Worm (Caenorhabditis elegans) whole organism, L1 larva: ENCODE results near the gene vpat-1.
A peak's percentile ranks its signal among the peaks of the same experiment; 100 is the strongest.

Experiments
- C04F5.9 ChIP-seq: sonication (generic microtip); optimal IDR thresholded peaks from 2 replicates; lab custom pipeline; 2016; ENCODE audit warnings: missing genetic modification characterization, missing compliant biosample characterization
- C16A3.4 ChIP-seq: fragments of 150-350 bp; optimal IDR thresholded peaks from 2 replicates; lab custom pipeline; 2014; ENCODE audit warnings: missing biosample characterization, missing genetic modification characterization
- C34B4.2 ChIP-seq: sonication (generic microtip); optimal IDR thresholded peaks from 2 replicates; lab custom pipeline; 2017; ENCODE audit warnings: mild to moderate bottlenecking, missing genetic modification characterization, missing compliant biosample characterization
- aha-1 ChIP-seq: fragments of 150-350 bp; optimal IDR thresholded peaks from 2 replicates; lab custom pipeline; 2014; ENCODE audit warnings: missing biosample characterization, missing genetic modification characterization
- alr-1 ChIP-seq: fragments of 200-800 bp; sonication (Bioruptor generic); optimal IDR thresholded peaks from 2 replicates; lab custom pipeline; 2018; ENCODE audit warnings: borderline replicate concordance, mild to moderate bottlenecking, missing genetic modification characterization, missing compliant biosample characterization
- ama-1 ChIP-seq: fragments of 150-350 bp; optimal IDR thresholded peaks from 2 replicates; lab custom pipeline; 2014
- blmp-1 ChIP-seq: fragments of 150-350 bp; optimal IDR thresholded peaks from 2 replicates; lab custom pipeline; 2014; ENCODE audit warnings: missing biosample characterization, missing genetic modification characterization
- ceh-63 ChIP-seq: fragments of 200-800 bp; sonication (Bioruptor generic); optimal IDR thresholded peaks from 2 replicates; lab custom pipeline; 2018; ENCODE audit warnings: mild to moderate bottlenecking, missing genetic modification characterization, missing compliant biosample characterization
- ceh-8 ChIP-seq: fragments of 200-800 bp; sonication (Bioruptor generic); optimal IDR thresholded peaks from 2 replicates; lab custom pipeline; 2018; ENCODE audit warnings: mild to moderate bottlenecking, missing genetic modification characterization, moderate library complexity, missing compliant biosample characterization
- ceh-82 ChIP-seq, 3 experiments: fragments of 150-350 bp in 1 of 3; sonication (generic microtip) in 2 of 3; optimal IDR thresholded peaks; 2 replicates each; lab custom pipeline; 2014 to 2017; ENCODE audit warnings: missing biosample characterization in 3 of 3, missing genetic modification characterization in 3 of 3
- ceh-88 ChIP-seq: fragments of 200-800 bp; sonication (Bioruptor generic); IDR thresholded peaks from 2 replicates; pipeline ENCODE4 v1.3.6; 2022; ENCODE audit warnings: missing genetic modification characterization, missing compliant biosample characterization
- ces-1 ChIP-seq: fragments of 150-350 bp; optimal IDR thresholded peaks from 2 replicates; lab custom pipeline; 2014; ENCODE audit warnings: missing biosample characterization, missing genetic modification reagents, missing genetic modification characterization
- dpl-1 ChIP-seq, 3 experiments: fragments of 150-350 bp in 2 of 3; sonication (generic microtip) in 1 of 3; optimal IDR thresholded peaks; 2 replicates each; lab custom pipeline; 2014 to 2017; ENCODE audit warnings: missing biosample characterization in 3 of 3, missing genetic modification characterization in 3 of 3, missing genetic modification reagents in 3 of 3
- dsc-1 ChIP-seq: sonication (generic microtip); optimal IDR thresholded peaks from 2 replicates; lab custom pipeline; 2016; ENCODE audit warnings: mild to moderate bottlenecking, missing genetic modification characterization, missing compliant biosample characterization
- efl-1 ChIP-seq, 4 experiments: fragments of 150-350 bp; optimal IDR thresholded peaks in 3 of 4; peaks in 1 of 4; 1 replicate in 1 of 4; 2 replicates in 3 of 4; lab custom pipeline; 2014; ENCODE audit warnings: missing biosample characterization in 2 of 4, missing genetic modification characterization in 2 of 4, missing genetic modification reagents in 2 of 4
- efl-3 ChIP-seq: fragments of 200-800 bp; sonication (Bioruptor generic); optimal IDR thresholded peaks from 2 replicates; lab custom pipeline; 2018; ENCODE audit warnings: mild to moderate bottlenecking, missing genetic modification characterization, missing compliant biosample characterization
- egl-27 ChIP-seq, 2 experiments: fragments of 150-350 bp in 1 of 2; sonication (generic microtip); optimal IDR thresholded peaks; 3 replicates each; lab custom pipeline; 2017 to 2018; ENCODE audit warnings: missing biosample characterization in 2 of 2, missing genetic modification characterization in 2 of 2, missing genetic modification reagents in 2 of 2
- ets-5 ChIP-seq: fragments of 200-800 bp; sonication (Bioruptor generic); IDR thresholded peaks from 2 replicates; pipeline ENCODE4 v1.3.6; 2022; ENCODE audit warnings: missing genetic modification characterization, missing compliant biosample characterization
- fkh-10 ChIP-seq: sonication (generic microtip); optimal IDR thresholded peaks from 2 replicates; lab custom pipeline; 2017; ENCODE audit warnings: missing biosample characterization, missing genetic modification reagents, missing genetic modification characterization
- fkh-8 ChIP-seq: sonication (generic microtip); optimal IDR thresholded peaks from 2 replicates; lab custom pipeline; 2016; ENCODE audit warnings: mild to moderate bottlenecking, missing genetic modification characterization, missing compliant biosample characterization
- hlh-17 ChIP-seq: fragments of 200-800 bp; sonication (Bioruptor generic); optimal IDR thresholded peaks from 2 replicates; lab custom pipeline; 2018; ENCODE audit warnings: missing genetic modification characterization, mild to moderate bottlenecking, missing compliant biosample characterization, moderate library complexity, borderline replicate concordance
- irx-1 ChIP-seq: sonication (generic microtip); optimal IDR thresholded peaks from 2 replicates; lab custom pipeline; 2016; ENCODE audit warnings: missing genetic modification characterization, missing compliant biosample characterization
- isw-1 ChIP-seq: fragments of 200-800 bp; sonication (Bioruptor generic); IDR thresholded peaks from 2 replicates; pipeline ENCODE4 v1.3.6; 2022; ENCODE audit warnings: missing genetic modification characterization, missing compliant biosample characterization
- lin-13 ChIP-seq: fragments of 150-350 bp; optimal IDR thresholded peaks from 2 replicates; lab custom pipeline; 2014; ENCODE audit warnings: missing biosample characterization, missing genetic modification reagents, missing genetic modification characterization
- lin-14 ChIP-seq: fragments of 200-800 bp; sonication (Bioruptor generic); optimal IDR thresholded peaks from 2 replicates; lab custom pipeline; 2018; ENCODE audit warnings: mild to moderate bottlenecking, missing genetic modification characterization, moderate library complexity, missing compliant biosample characterization
- lin-35 ChIP-seq, 2 experiments: fragments of 150-350 bp; optimal IDR thresholded peaks; 2 replicates each; lab custom pipeline; 2014; ENCODE audit warnings: missing biosample characterization in 2 of 2, missing genetic modification characterization in 2 of 2, missing genetic modification reagents in 2 of 2
- lin-39 ChIP-seq: fragments of 150-350 bp; optimal IDR thresholded peaks from 2 replicates; lab custom pipeline; 2014; ENCODE audit warnings: missing biosample characterization, missing genetic modification reagents, missing genetic modification characterization
- lir-3 ChIP-seq: sonication (generic microtip); optimal IDR thresholded peaks from 2 replicates; lab custom pipeline; 2016; ENCODE audit warnings: mild to moderate bottlenecking, missing genetic modification characterization, moderate library complexity, missing compliant biosample characterization; ENCODE audit not compliant: poor library complexity
- mab-9 ChIP-seq: fragments of 200-800 bp; sonication (Bioruptor generic); IDR thresholded peaks from 2 replicates; pipeline ENCODE4 v1.3.6; 2022; ENCODE audit warnings: missing genetic modification reagents, missing genetic modification characterization, missing compliant biosample characterization
- mdl-1 ChIP-seq, 2 experiments: fragments of 150-350 bp; optimal IDR thresholded peaks; 2 replicates each; lab custom pipeline; 2014 to 2017; ENCODE audit warnings: missing biosample characterization in 2 of 2, missing genetic modification characterization in 2 of 2, inconsistent platforms in 1 of 2
- nhr-11 ChIP-seq: fragments of 150-350 bp; optimal IDR thresholded peaks from 2 replicates; lab custom pipeline; 2014; ENCODE audit warnings: missing biosample characterization, missing genetic modification characterization
- nhr-12 ChIP-seq: sonication (generic microtip); optimal IDR thresholded peaks from 2 replicates; lab custom pipeline; 2017; ENCODE audit warnings: missing biosample characterization, missing genetic modification characterization
- nhr-20 ChIP-seq: sonication (generic microtip); optimal IDR thresholded peaks from 2 replicates; lab custom pipeline; 2016; ENCODE audit warnings: mild to moderate bottlenecking, missing genetic modification characterization, missing compliant biosample characterization
- nhr-237 ChIP-seq: fragments of 150-350 bp; optimal IDR thresholded peaks from 2 replicates; lab custom pipeline; 2014; ENCODE audit warnings: missing biosample characterization, missing genetic modification characterization
- nhr-28 ChIP-seq: fragments of 150-350 bp; optimal IDR thresholded peaks from 2 replicates; lab custom pipeline; 2014; ENCODE audit warnings: missing biosample characterization, missing genetic modification characterization
- nhr-76 ChIP-seq: sonication (generic microtip); optimal IDR thresholded peaks from 2 replicates; lab custom pipeline; 2017; ENCODE audit warnings: missing biosample characterization, missing genetic modification characterization
- nhr-85 ChIP-seq: sonication (generic microtip); peaks from one replicate; lab custom pipeline; 2016; ENCODE audit warnings: missing genetic modification characterization, inconsistent platforms, missing compliant biosample characterization
- nhr-90 ChIP-seq: sonication (generic microtip); optimal IDR thresholded peaks from 2 replicates; lab custom pipeline; 2016; ENCODE audit warnings: mild to moderate bottlenecking, missing genetic modification characterization, missing compliant biosample characterization; ENCODE audit not compliant: poor library complexity
- snpc-4 ChIP-seq: fragments of 150-350 bp; optimal IDR thresholded peaks from 2 replicates; lab custom pipeline; 2014; ENCODE audit warnings: missing biosample characterization, missing genetic modification characterization
- snu-23 ChIP-seq: sonication (generic microtip); optimal IDR thresholded peaks from 2 replicates; lab custom pipeline; 2016; ENCODE audit warnings: missing genetic modification characterization, missing compliant biosample characterization
- sptf-1 ChIP-seq: fragments of 150-350 bp; optimal IDR thresholded peaks from 2 replicates; lab custom pipeline; 2014; ENCODE audit warnings: missing biosample characterization, missing genetic modification characterization
- sup-37 ChIP-seq: fragments of 200-800 bp; sonication (Bioruptor generic); optimal IDR thresholded peaks from 2 replicates; lab custom pipeline; 2018; ENCODE audit warnings: mild to moderate bottlenecking, missing genetic modification characterization, missing compliant biosample characterization
- swsn-7 ChIP-seq: sonication (generic microtip); optimal IDR thresholded peaks from 2 replicates; lab custom pipeline; 2016; ENCODE audit warnings: missing genetic modification characterization, missing compliant biosample characterization
- tbx-2 ChIP-seq: sonication (generic microtip); optimal IDR thresholded peaks from 2 replicates; lab custom pipeline; 2016; ENCODE audit warnings: missing genetic modification characterization, missing compliant biosample characterization
- unc-130 ChIP-seq: fragments of 150-350 bp; optimal IDR thresholded peaks from 2 replicates; lab custom pipeline; 2017; ENCODE audit warnings: missing biosample characterization, missing genetic modification characterization, inconsistent platforms
- unc-30 ChIP-seq: sonication (generic microtip); optimal IDR thresholded peaks from 2 replicates; lab custom pipeline; 2017; ENCODE audit warnings: missing biosample characterization, missing genetic modification characterization
- unc-62 ChIP-seq: fragments of 150-350 bp; optimal IDR thresholded peaks from 2 replicates; lab custom pipeline; 2014; ENCODE audit warnings: missing biosample characterization, missing genetic modification reagents, missing genetic modification characterization
- vab-15 ChIP-seq: sonication (generic microtip); optimal IDR thresholded peaks from 2 replicates; lab custom pipeline; 2017; ENCODE audit warnings: missing genotype, mild to moderate bottlenecking, missing genetic modification characterization, missing compliant biosample characterization
- xbp-1 ChIP-seq: sonication (generic microtip); optimal IDR thresholded peaks from 2 replicates; lab custom pipeline; 2016; ENCODE audit warnings: missing genetic modification characterization, missing compliant biosample characterization
- zip-4 ChIP-seq: fragments of 200-800 bp; sonication (Bioruptor generic); optimal IDR thresholded peaks from 2 replicates; lab custom pipeline; 2018; ENCODE audit warnings: mild to moderate bottlenecking, missing genetic modification characterization, moderate library complexity, missing compliant biosample characterization
- ztf-4 ChIP-seq: fragments of 150-350 bp; optimal IDR thresholded peaks from 2 replicates; lab custom pipeline; 2014; ENCODE audit warnings: missing biosample characterization, missing genetic modification characterization

vpat-1 gene

ce11 chrX:1093154-1093553 is 47.1 kb upstream of the vpat-1 start (continued):
- TF ChIP-seq fkh-8 (tag; lab: Kevin White, UChicago) (peak; percentile 93), swsn-7 (tag; lab: Kevin White, UChicago) (peak; percentile 93), ceh-63 (GFP tag; lab: Kevin White, UChicago) (no peak), nhr-20 (tag; lab: Kevin White, UChicago) (peak; percentile 95), aha-1 (tag; lab: Kevin White, UChicago) (peak; percentile 43), nhr-237 (tag; lab: Kevin White, UChicago) (peak; percentile 83), fkh-10 (peak; percentile 77), unc-30 (tag; lab: Kevin White, UChicago) (no peak), dsc-1 (tag; lab: Kevin White, UChicago) (peak; percentile 91), nhr-85 (peak; percentile 96), nhr-11 (tag; lab: Kevin White, UChicago) (peak; percentile 86), nhr-76 (tag; lab: Kevin White, UChicago) (no peak), lin-39 (tag; lab: Kevin White, UChicago) (peak; percentile 39), tbx-2 (tag; lab: Kevin White, UChicago) (peak; percentile 93), C34B4.2 (tag; lab: Kevin White, UChicago) (no peak), egl-27 (tag; optimal IDR thresholded peaks at IDR 0.05; lab: Kevin White, UChicago) (peak; percentile 80 to 92), C16A3.4 (tag; lab: Kevin White, UChicago) (peak; percentile 92), vab-15 (tag; lab: Kevin White, UChicago) (peak; percentile 56), mdl-1 (tag; optimal IDR thresholded peaks at IDR 0.05; lab: Kevin White, UChicago) (peak; percentile 80 to 98), lin-14 (GFP tag; lab: Kevin White, UChicago) (peak; percentile 99), snu-23 (peak; percentile 97), ztf-4 (tag; lab: Kevin White, UChicago) (peak; percentile 92), efl-1 (optimal IDR thresholded peaks at IDR 0.05; lab: Kevin White, UChicago) (peak; percentile 65 to 77), efl-1 (GFP tag; optimal IDR thresholded peaks at IDR 0.05 in 1 of 2; lab: Kevin White, UChicago) (peak; percentile 35 to 95), ceh-82 (tag; optimal IDR thresholded peaks at IDR 0.05; lab: Kevin White, UChicago) (peak; percentile 81 to 93 (median 84)), hlh-17 (GFP tag; lab: Kevin White, UChicago) (no peak), xbp-1 (tag; lab: Kevin White, UChicago) (peak; percentile 80), irx-1 (tag; lab: Kevin White, UChicago) (peak; percentile 85), ceh-8 (GFP tag; lab: Kevin White, UChicago) (peak; percentile 69), blmp-1 (tag; lab: Kevin White, UChicago) (peak; percentile 96), ces-1 (GFP tag; lab: Kevin White, UChicago) (no peak), ets-5 (GFP tag; lab: Robert Waterston, UW) (no peak), ceh-88 (GFP tag; lab: Robert Waterston, UW) (peak; percentile 74), isw-1 (peak; percentile 68; the same call in 1 of the 2 replicates), unc-62 (GFP tag; lab: Kevin White, UChicago) (no peak), nhr-28 (tag; lab: Kevin White, UChicago) (peak; percentile 41), efl-3 (no peak), alr-1 (tag; lab: Kevin White, UChicago) (no peak), zip-4 (peak; percentile 19), dpl-1 (GFP tag; optimal IDR thresholded peaks at IDR 0.05; lab: Kevin White, UChicago) (peak; percentile 14 to 56 (median 37)), ama-1 (lab: Kevin White, UChicago) (no peak), sup-37 (GFP tag; lab: Kevin White, UChicago) (no peak), snpc-4 (tag; lab: Kevin White, UChicago) (peak; percentile 49), sptf-1 (no peak), nhr-12 (tag; lab: Kevin White, UChicago) (no peak), C04F5.9 (tag; lab: Kevin White, UChicago) (peak; percentile 63), mab-9 (GFP tag; lab: Robert Waterston, UW) (peak; percentile 66), lin-35 (GFP tag; optimal IDR thresholded peaks at IDR 0.05; lab: Kevin White, UChicago) (peak; percentile 60 to 88), unc-130 (tag; lab: Kevin White, UChicago) (peak; percentile 78), nhr-90 (tag; lab: Kevin White, UChicago) (peak; percentile 80), lir-3 (peak; percentile 70), lin-13 (GFP tag; lab: Kevin White, UChicago) (peak; percentile 81)
